Fruit fly (Drosophila melanogaster): ENCODE data around the gene Cds.
A peak's percentile ranks its signal among the peaks of the same experiment; 100 is the strongest.

Cds gene

DNA sequence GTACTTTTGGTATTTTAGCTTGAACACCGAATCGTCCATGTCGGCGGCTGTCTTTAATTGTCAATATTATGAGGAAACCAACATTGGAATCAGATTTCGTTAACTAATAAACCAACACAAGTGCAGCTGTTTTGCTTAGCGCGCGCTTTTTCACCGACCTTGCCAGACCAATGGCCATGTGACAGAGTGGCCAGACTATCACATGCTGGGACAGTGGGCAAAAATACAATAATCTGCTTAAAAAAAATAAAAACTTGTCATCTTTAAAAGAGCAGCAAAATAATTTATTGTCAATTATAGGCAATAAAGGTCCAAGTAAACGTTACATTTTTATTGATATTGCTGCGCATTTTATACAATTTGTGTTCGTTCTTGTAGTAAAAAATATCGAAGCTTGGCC, 48.3 kb downstream of the Cds start, which contains the start of gene RecQ4:
Gene RecQ4 (minus strand): TSS at position 161 of the 400 bp plus-strand sequence.
- no peak for TF ChIP-seq dsx (GFP tag; optimal IDR thresholded peaks at IDR 0.05; ENCODE audit: poor library complexity, severe bottlenecking)
- no peak for TF ChIP-seq Eip75B (GFP tag; optimal IDR thresholded peaks at IDR 0.05)
- TF ChIP-seq CG15336 (GFP tag; IDR thresholded peaks at IDR 0.05) = no peak
- TF ChIP-seq CG6163 (GFP tag; IDR thresholded peaks at IDR 0.05) = no peak
- TF ChIP-seq Smox (GFP tag; optimal IDR thresholded peaks at IDR 0.05) = no peak
- no peak for TF ChIP-seq Sox102F (GFP tag; optimal IDR thresholded peaks at IDR 0.05)
- TF ChIP-seq Lpt (GFP tag; optimal IDR thresholded peaks at IDR 0.05) = no peak
- TF ChIP-seq CG34406 (GFP tag; optimal IDR thresholded peaks at IDR 0.05) = no peak
- peak; percentile 20 for TF ChIP-seq Hr39 (GFP tag; optimal IDR thresholded peaks at IDR 0.05)
- no peak for TF ChIP-seq fkh (GFP tag; optimal IDR thresholded peaks at IDR 0.05)
- TF ChIP-seq acj6 (GFP tag; optimal IDR thresholded peaks at IDR 0.05) = no peak
- TF ChIP-seq lz (GFP tag; optimal IDR thresholded peaks at IDR 0.05) = peak; percentile 5
- no peak for TF ChIP-seq spab (GFP tag; optimal IDR thresholded peaks at IDR 0.05)
- no peak for TF ChIP-seq net (GFP tag; optimal IDR thresholded peaks at IDR 0.05)
- no peak for TF ChIP-seq ss (GFP tag; optimal IDR thresholded peaks at IDR 0.05)
- no peak for TF ChIP-seq Hr4 (GFP tag; optimal IDR thresholded peaks at IDR 0.05)
- no peak for TF ChIP-seq esn (GFP tag; optimal IDR thresholded peaks at IDR 0.05)

DNA sequence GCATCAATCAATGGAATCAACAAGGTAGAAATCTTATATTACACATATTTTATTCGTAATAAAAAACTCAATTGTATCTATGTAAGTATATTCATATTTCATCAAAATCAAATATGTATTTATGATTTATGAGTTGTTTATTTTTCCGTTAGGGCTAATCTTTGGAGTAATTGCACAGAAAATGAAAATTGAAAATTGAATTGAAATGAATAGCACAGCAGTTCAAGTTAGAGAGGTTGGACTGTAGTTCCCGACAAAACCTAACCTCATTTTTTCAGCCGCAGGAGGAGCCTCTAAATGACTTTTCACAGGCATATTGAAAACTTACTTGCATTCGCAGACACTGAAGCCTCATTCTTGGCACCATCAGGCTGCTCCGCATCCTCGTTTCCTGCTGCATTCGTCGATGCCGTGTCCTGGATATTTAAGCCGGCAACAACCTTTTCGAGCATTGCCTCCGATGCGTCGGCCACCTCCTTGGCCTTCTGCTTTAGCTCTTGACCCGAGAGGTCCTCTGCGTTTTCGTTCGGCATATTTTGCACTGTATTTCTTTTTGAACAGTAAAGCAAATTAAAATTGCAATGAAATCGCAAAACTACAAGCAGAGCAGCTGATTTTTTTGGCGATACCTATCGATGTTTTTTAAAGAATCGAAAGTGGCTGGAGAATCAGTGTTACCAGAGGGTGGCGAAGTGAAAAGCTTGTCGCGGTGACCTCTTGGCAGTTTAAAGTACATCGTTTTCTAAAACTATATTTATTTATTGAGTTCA, 50.4 kb downstream of the Cds start, which contains the start of gene Nmt:
Gene Nmt (minus strand): TSS at position 635 of the 770 bp plus-strand sequence.
- peak in 1 of 2 experiments; percentile 24 for TF ChIP-seq salr (GFP tag; optimal IDR thresholded peaks at IDR 0.05)
- no peak for TF ChIP-seq CG4318 (GFP tag; optimal IDR thresholded peaks at IDR 0.05)
- TF ChIP-seq Sox102F (GFP tag; optimal IDR thresholded peaks at IDR 0.05) = no peak
- peak; percentile 41 for TF ChIP-seq CG34406 (GFP tag; optimal IDR thresholded peaks at IDR 0.05)
- peak; percentile 52; the same call in 2 of the 3 replicates for TF ChIP-seq CG8119 (GFP tag; IDR thresholded peaks at IDR 0.05)
- TF ChIP-seq Blimp-1 (GFP tag; optimal IDR thresholded peaks at IDR 0.05) = no peak
- TF ChIP-seq dsx (GFP tag; optimal IDR thresholded peaks at IDR 0.05; ENCODE audit: poor library complexity, severe bottlenecking) = no peak
- TF ChIP-seq CG6808 (GFP tag; optimal IDR thresholded peaks at IDR 0.05) = no peak
- peak; percentile 44 for TF ChIP-seq achi (GFP tag; optimal IDR thresholded peaks at IDR 0.05)
- TF ChIP-seq CG8632 (GFP tag; optimal IDR thresholded peaks at IDR 0.05) = peak; percentile 24
- peak; percentile 37 for TF ChIP-seq CG31627 (GFP tag; optimal IDR thresholded peaks at IDR 0.05)
- no peak for TF ChIP-seq Hr38 (GFP tag; optimal IDR thresholded peaks at IDR 0.05)
- no peak for TF ChIP-seq vri (GFP tag; optimal IDR thresholded peaks at IDR 0.05)
- no peak for TF ChIP-seq Gug (GFP tag; IDR thresholded peaks at IDR 0.05)
- TF ChIP-seq svp (GFP tag) = no peak
- TF ChIP-seq CG11762 (GFP tag; optimal IDR thresholded peaks at IDR 0.05; ENCODE audit: insufficient read depth) = no peak
- no peak for TF ChIP-seq spab (GFP tag; optimal IDR thresholded peaks at IDR 0.05)
- no peak for TF ChIP-seq CG16779 (tag; optimal IDR thresholded peaks at IDR 0.05)
- no peak for TF ChIP-seq CG11902 (GFP tag; optimal IDR thresholded peaks at IDR 0.05)
- peak; percentile 33 for TF ChIP-seq Eip78C (GFP tag)
- no peak for TF ChIP-seq Met (GFP tag; optimal IDR thresholded peaks at IDR 0.05)
- peak; percentile 46 for TF ChIP-seq esn (GFP tag; optimal IDR thresholded peaks at IDR 0.05)
- no peak for TF ChIP-seq CG6854 (GFP tag; optimal IDR thresholded peaks at IDR 0.05)
- no peak for TF ChIP-seq Hr4 (GFP tag; optimal IDR thresholded peaks at IDR 0.05)
- TF ChIP-seq dac (GFP tag; optimal IDR thresholded peaks at IDR 0.05) = no peak
- peak; percentile 80 for TF ChIP-seq CG8319 (GFP tag; optimal IDR thresholded peaks at IDR 0.05)
- TF ChIP-seq cyc (GFP tag; optimal IDR thresholded peaks at IDR 0.05) = no peak
- no peak for TF ChIP-seq CG32006 (GFP tag; optimal IDR thresholded peaks at IDR 0.05)
- no peak for TF ChIP-seq Smox (GFP tag; optimal IDR thresholded peaks at IDR 0.05)
- TF ChIP-seq CG9139 (GFP tag; optimal IDR thresholded peaks at IDR 0.05) = no peak
- peak; percentile 13 for TF ChIP-seq Sox15 (GFP tag; optimal IDR thresholded peaks at IDR 0.05)
- no peak for TF ChIP-seq CG11294 (GFP tag; IDR thresholded peaks at IDR 0.05)
- peak; percentile 77 for TF ChIP-seq CG15336 (GFP tag; IDR thresholded peaks at IDR 0.05)
- no peak for TF ChIP-seq CG3032 (tag; optimal IDR thresholded peaks at IDR 0.05)
- no peak for TF ChIP-seq fkh (GFP tag; optimal IDR thresholded peaks at IDR 0.05)
- TF ChIP-seq Ets21C (GFP tag; optimal IDR thresholded peaks at IDR 0.05) = no peak
- no peak for TF ChIP-seq ss (GFP tag; optimal IDR thresholded peaks at IDR 0.05)
- TF ChIP-seq CG6163 (GFP tag; IDR thresholded peaks at IDR 0.05) = peak; percentile 58; the same call in 1 of the 3 replicates
- TF ChIP-seq eg (GFP tag; IDR thresholded peaks at IDR 0.05) = peak; percentile 51; the same call in 1 of the 3 replicates
- TF ChIP-seq CG6792 (GFP tag; optimal IDR thresholded peaks at IDR 0.05) = peak; percentile 52
- no peak for TF ChIP-seq Eip75B (GFP tag; optimal IDR thresholded peaks at IDR 0.05)
- TF ChIP-seq acj6 (GFP tag; optimal IDR thresholded peaks at IDR 0.05) = peak; percentile 57
